Fruit fly (Drosophila melanogaster) whole organism, prepupa: ENCODE measurements around the gene CG43232.
A peak's percentile ranks its signal among the peaks of the same experiment; 100 is the strongest.

Experiments
- CG10631 ChIP-seq: fragments of 200-800 bp; sonication (Bioruptor generic); optimal IDR thresholded peaks from 2 replicates; lab custom pipeline; 2016; ENCODE audit warnings: missing biosample characterization, missing genetic modification characterization
- CG10669 ChIP-seq: fragments of 200-800 bp; sonication (Bioruptor generic); optimal IDR thresholded peaks from 3 replicates; lab custom pipeline; 2018; ENCODE audit warnings: missing biosample characterization, mild to moderate bottlenecking, missing genetic modification characterization, moderate library complexity
- CG11762 ChIP-seq: fragments of 200-800 bp; sonication (Bioruptor generic); optimal IDR thresholded peaks from 3 replicates; lab custom pipeline; 2016; ENCODE audit warnings: missing biosample characterization, missing genetic modification characterization; ENCODE audit not compliant: insufficient read depth
- CG11902 ChIP-seq: fragments of 200-800 bp; sonication (Bioruptor generic); optimal IDR thresholded peaks from 3 replicates; lab custom pipeline; 2016; ENCODE audit warnings: missing biosample characterization, missing genetic modification characterization
- CG1621 ChIP-seq: fragments of 200-800 bp; sonication (Bioruptor generic); optimal IDR thresholded peaks from 3 replicates; lab custom pipeline; 2018; ENCODE audit warnings: missing biosample characterization, mild to moderate bottlenecking, missing genetic modification characterization
- CG3032 ChIP-seq: fragments of 200-800 bp; optimal IDR thresholded peaks from 2 replicates; lab custom pipeline; 2019; ENCODE audit warnings: missing biosample characterization, mild to moderate bottlenecking, missing genetic modification characterization, moderate library complexity
- CG31627 ChIP-seq: fragments of 200-800 bp; sonication (Bioruptor generic); optimal IDR thresholded peaks from 3 replicates; lab custom pipeline; 2016; ENCODE audit warnings: missing biosample characterization, missing genetic modification characterization
- CG32006 ChIP-seq: fragments of 200-800 bp; sonication (Bioruptor generic); optimal IDR thresholded peaks from 3 replicates; lab custom pipeline; 2017; ENCODE audit warnings: missing biosample characterization, mild to moderate bottlenecking, missing genetic modification characterization
- CG34406 ChIP-seq: fragments of 200-800 bp; sonication (Bioruptor generic); optimal IDR thresholded peaks from 3 replicates; lab custom pipeline; 2016; ENCODE audit warnings: missing biosample characterization, missing genetic modification characterization
- CG6163 ChIP-seq: fragments of 200-800 bp; sonication (Bioruptor generic); IDR thresholded peaks from 3 replicates; pipeline ENCODE4 v1.3.6; 2022; ENCODE audit warnings: missing biosample characterization, missing genetic modification characterization
- CG6276 ChIP-seq: fragments of 200-800 bp; sonication (Bioruptor generic); optimal IDR thresholded peaks from 2 replicates; lab custom pipeline; 2017; ENCODE audit warnings: missing biosample characterization, mild to moderate bottlenecking, missing genetic modification characterization
- CG6792 ChIP-seq: fragments of 200-800 bp; sonication (Bioruptor generic); optimal IDR thresholded peaks from 3 replicates; lab custom pipeline; 2016; ENCODE audit warnings: missing biosample characterization, missing genetic modification characterization
- CG6808 ChIP-seq: fragments of 200-800 bp; sonication (Bioruptor generic); optimal IDR thresholded peaks from 3 replicates; lab custom pipeline; 2017; ENCODE audit warnings: missing biosample characterization, missing genetic modification characterization, mild to moderate bottlenecking, moderate library complexity, missing genetic modification reagents
- CG7368 ChIP-seq: fragments of 200-800 bp; sonication (Bioruptor generic); optimal IDR thresholded peaks from 3 replicates; lab custom pipeline; 2016; ENCODE audit warnings: missing biosample characterization, missing genetic modification characterization
- CG8319 ChIP-seq: fragments of 200-800 bp; sonication (Bioruptor generic); optimal IDR thresholded peaks from 3 replicates; lab custom pipeline; 2016; ENCODE audit warnings: missing biosample characterization, missing genetic modification characterization
- CG8632 ChIP-seq: fragments of 200-800 bp; sonication (Bioruptor generic); optimal IDR thresholded peaks from 3 replicates; lab custom pipeline; 2016; ENCODE audit warnings: missing biosample characterization, missing genetic modification characterization
- CG9139 ChIP-seq: fragments of 200-800 bp; sonication (Bioruptor generic); optimal IDR thresholded peaks from 3 replicates; lab custom pipeline; 2017; ENCODE audit warnings: missing biosample characterization, mild to moderate bottlenecking, missing genetic modification characterization
- Eip75B ChIP-seq: fragments of 200-800 bp; sonication (Bioruptor generic); optimal IDR thresholded peaks from 3 replicates; lab custom pipeline; 2016; ENCODE audit warnings: missing biosample characterization, missing genetic modification characterization
- Eip93F ChIP-seq: fragments of 200-800 bp; sonication (Bioruptor generic); optimal IDR thresholded peaks from 2 replicates; lab custom pipeline; 2016; ENCODE audit warnings: missing biosample characterization, mild to moderate bottlenecking, missing genetic modification characterization
- Ets21C ChIP-seq: fragments of 200-800 bp; sonication (Bioruptor generic); optimal IDR thresholded peaks from 3 replicates; lab custom pipeline; 2016; ENCODE audit warnings: missing biosample characterization, missing genetic modification characterization
- Hr38 ChIP-seq: sonication (Bioruptor generic); optimal IDR thresholded peaks from 2 replicates; lab custom pipeline; 2016; ENCODE audit warnings: missing biosample characterization, missing genetic modification characterization
- Hr39 ChIP-seq: fragments of 200-800 bp; sonication (Bioruptor generic); optimal IDR thresholded peaks from 2 replicates; lab custom pipeline; 2016; ENCODE audit warnings: missing biosample characterization, missing genetic modification characterization
- Hr4 ChIP-seq: fragments of 200-800 bp; sonication (Bioruptor generic); optimal IDR thresholded peaks from 3 replicates; lab custom pipeline; 2016; ENCODE audit warnings: missing biosample characterization, missing genetic modification characterization
- Lpt ChIP-seq: fragments of 200-800 bp; sonication (Bioruptor generic); optimal IDR thresholded peaks from 3 replicates; lab custom pipeline; 2016; ENCODE audit warnings: missing biosample characterization, missing genetic modification characterization
- Met ChIP-seq: fragments of 200-800 bp; sonication (Bioruptor generic); optimal IDR thresholded peaks from 3 replicates; lab custom pipeline; 2016; ENCODE audit warnings: missing biosample characterization, missing genetic modification characterization
- OdsH ChIP-seq: fragments of 200-800 bp; sonication (Bioruptor generic); optimal IDR thresholded peaks from 3 replicates; lab custom pipeline; 2016; ENCODE audit warnings: missing biosample characterization, missing genetic modification characterization
- Smox ChIP-seq: fragments of 200-800 bp; sonication (Bioruptor generic); optimal IDR thresholded peaks from 3 replicates; lab custom pipeline; 2016; ENCODE audit warnings: missing biosample characterization, missing genetic modification characterization
- Sox102F ChIP-seq: fragments of 200-800 bp; sonication (Bioruptor generic); optimal IDR thresholded peaks from 2 replicates; lab custom pipeline; 2016; ENCODE audit warnings: missing biosample characterization, mild to moderate bottlenecking, missing genetic modification characterization
- Sox14 ChIP-seq: fragments of 200-800 bp; sonication (Bioruptor generic); optimal IDR thresholded peaks from 3 replicates; lab custom pipeline; 2016; ENCODE audit warnings: missing biosample characterization, missing genetic modification characterization
- achi ChIP-seq: fragments of 200-800 bp; sonication (Bioruptor generic); optimal IDR thresholded peaks from 3 replicates; lab custom pipeline; 2016; ENCODE audit warnings: missing biosample characterization, missing genetic modification characterization
- acj6 ChIP-seq: fragments of 200-800 bp; sonication (Bioruptor generic); optimal IDR thresholded peaks from 3 replicates; lab custom pipeline; 2016; ENCODE audit warnings: missing biosample characterization, missing genetic modification characterization
- dac ChIP-seq: fragments of 200-800 bp; sonication (Bioruptor generic); optimal IDR thresholded peaks from 2 replicates; lab custom pipeline; 2017; ENCODE audit warnings: missing biosample characterization, mild to moderate bottlenecking, missing genetic modification characterization
- dsx ChIP-seq: fragments of 200-800 bp; optimal IDR thresholded peaks from 3 replicates; lab custom pipeline; 2019; ENCODE audit warnings: missing biosample characterization, mild to moderate bottlenecking, missing genetic modification characterization, moderate library complexity; ENCODE audit not compliant: poor library complexity, severe bottlenecking
- eg ChIP-seq: fragments of 200-800 bp; sonication (Bioruptor generic); IDR thresholded peaks from 3 replicates; pipeline ENCODE4 v1.3.6; 2022; ENCODE audit warnings: missing biosample characterization, missing genetic modification characterization
- esn ChIP-seq: fragments of 200-800 bp; sonication (Bioruptor generic); optimal IDR thresholded peaks from 2 replicates; lab custom pipeline; 2016; ENCODE audit warnings: missing biosample characterization, mild to moderate bottlenecking, missing genetic modification characterization, moderate library complexity
- fd59A ChIP-seq: fragments of 200-800 bp; sonication (Bioruptor generic); optimal IDR thresholded peaks from 2 replicates; lab custom pipeline; 2017; ENCODE audit warnings: missing biosample characterization, mild to moderate bottlenecking, missing genetic modification characterization, missing genetic modification reagents
- fd85E ChIP-seq: fragments of 200-800 bp; sonication (Bioruptor generic); optimal IDR thresholded peaks from 3 replicates; lab custom pipeline; 2016; ENCODE audit warnings: missing biosample characterization, missing genetic modification characterization
- lz ChIP-seq: fragments of 200-800 bp; sonication (Bioruptor generic); optimal IDR thresholded peaks from 3 replicates; lab custom pipeline; 2016; ENCODE audit warnings: missing biosample characterization, missing genetic modification characterization
- net ChIP-seq: fragments of 200-800 bp; sonication (Bioruptor generic); optimal IDR thresholded peaks from 3 replicates; lab custom pipeline; 2016; ENCODE audit warnings: missing biosample characterization, missing genetic modification characterization
- pdm3 ChIP-seq: fragments of 200-800 bp; sonication (Bioruptor generic); optimal IDR thresholded peaks from 3 replicates; lab custom pipeline; 2016; ENCODE audit warnings: missing biosample characterization, missing genetic modification characterization
- salr ChIP-seq, 2 experiments: fragments of 200-800 bp; sonication (Bioruptor generic); optimal IDR thresholded peaks; 3 replicates each; lab custom pipeline; 2016 to 2018; ENCODE audit warnings: missing biosample characterization in 2 of 2, missing genetic modification characterization in 2 of 2, mild to moderate bottlenecking in 1 of 2
- spab ChIP-seq: fragments of 200-800 bp; sonication (Bioruptor generic); optimal IDR thresholded peaks from 2 replicates; lab custom pipeline; 2017; ENCODE audit warnings: missing biosample characterization, mild to moderate bottlenecking, missing genetic modification characterization, missing genetic modification reagents
- ss ChIP-seq, 2 experiments: fragments of 200-800 bp; sonication (Bioruptor generic); optimal IDR thresholded peaks; 2 replicates in 1 of 2; 3 replicates in 1 of 2; lab custom pipeline; 2017 to 2018; ENCODE audit warnings: mild to moderate bottlenecking in 2 of 2, missing biosample characterization in 2 of 2, missing genetic modification characterization in 2 of 2, moderate library complexity in 1 of 2
- svp ChIP-seq: fragments of 200-800 bp; sonication (Bioruptor generic); peaks from one replicate; lab custom pipeline; 2016; ENCODE audit warnings: missing biosample characterization, missing genetic modification characterization
- vri ChIP-seq: fragments of 200-800 bp; sonication (Bioruptor generic); optimal IDR thresholded peaks from 3 replicates; lab custom pipeline; 2016; ENCODE audit warnings: missing biosample characterization, mild to moderate bottlenecking, missing genetic modification characterization

Gene CG43232

dm6 chr2L:6964632-6965031 is 32.7 kb downstream of the CG43232 start:
- TF ChIP-seq Eip75B (GFP tag; lab: Kevin White, UChicago) (no peak), CG10631 (no peak), CG6163 (GFP tag; lab: Robert Waterston, UW) (no peak), CG1621 (tag; lab: Kevin White, UChicago) (no peak), CG11762 (GFP tag; lab: Kevin White, UChicago) (no peak), svp (no peak), CG8319 (GFP tag; lab: Kevin White, UChicago) (no peak)

DNA sequence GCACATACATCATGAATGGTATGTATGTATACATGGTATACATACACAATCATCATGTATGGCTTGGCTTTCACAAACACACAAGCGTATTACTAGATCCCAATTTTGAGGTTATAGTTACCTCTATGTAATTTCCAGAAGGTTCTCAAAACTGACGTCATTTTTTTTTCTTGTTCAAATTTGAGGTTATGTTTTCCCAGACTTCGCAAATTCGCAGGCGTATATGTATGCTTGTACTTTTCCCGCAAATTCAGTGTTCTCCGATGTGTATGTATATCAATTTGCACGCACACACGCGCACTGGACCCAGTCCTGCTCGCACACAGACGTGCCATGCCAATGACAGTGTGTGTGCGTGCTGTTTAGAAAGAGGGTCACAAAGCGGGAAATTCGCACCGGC is 34.4 kb downstream of the CG43232 start:
- TF ChIP-seq CG34406: no peak
- TF ChIP-seq Hr4 (GFP tag; lab: Kevin White, UChicago): no peak
- TF ChIP-seq Ets21C: no peak
- peak; percentile 50 for TF ChIP-seq dsx (GFP tag; lab: Kevin White, UChicago)
- no peak for TF ChIP-seq CG7368 (GFP tag; lab: Kevin White, UChicago)
- no peak for TF ChIP-seq Met (GFP tag; lab: Kevin White, UChicago)
- no peak for TF ChIP-seq lz
- no peak for TF ChIP-seq CG32006 (GFP tag; lab: Kevin White, UChicago)
- TF ChIP-seq CG6808 (GFP tag; lab: Kevin White, UChicago): peak; percentile 36
- TF ChIP-seq CG11762 (GFP tag; lab: Kevin White, UChicago): no peak
- no peak for TF ChIP-seq fd59A
- no peak for TF ChIP-seq salr (GFP tag; optimal IDR thresholded peaks at IDR 0.05; lab: Kevin White, UChicago)
- no peak for TF ChIP-seq achi (GFP tag; lab: Kevin White, UChicago)
- peak; percentile 18 to 28 for TF ChIP-seq ss (GFP tag; optimal IDR thresholded peaks at IDR 0.05; lab: Kevin White, UChicago)
- TF ChIP-seq CG1621 (tag; lab: Kevin White, UChicago): peak; percentile 71

DNA sequence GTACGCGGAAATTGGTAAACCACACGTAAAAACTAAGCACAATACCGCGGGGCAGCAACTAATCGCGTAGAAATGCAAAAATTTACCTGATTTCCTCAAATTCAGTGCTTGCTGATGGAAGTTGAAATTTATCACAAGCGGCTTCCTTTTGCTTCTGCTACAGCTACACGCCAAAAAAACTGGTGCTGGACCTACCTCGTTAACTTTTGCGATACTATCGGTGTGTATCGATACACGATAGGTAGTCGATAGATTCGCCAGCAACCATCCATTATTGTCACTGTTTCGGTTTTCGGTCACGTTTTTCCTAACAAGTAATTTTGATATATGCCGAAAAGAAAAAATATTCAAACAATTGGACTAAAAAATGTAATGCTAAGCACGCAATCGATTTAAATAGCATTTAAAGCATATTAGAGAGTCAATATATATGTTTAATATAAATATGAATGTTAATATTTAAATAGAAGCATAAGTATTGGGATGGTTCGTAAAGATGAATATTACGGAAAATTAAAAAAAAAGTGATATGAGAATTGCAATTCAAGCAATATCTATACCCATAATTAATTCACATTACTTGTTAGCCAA is 35.6 kb downstream of the CG43232 start, which contains the start of gene Sumo:
Sumo (minus strand) TSS at position 223 of the 591 bp plus-strand sequence.
- peak; percentile 21 for TF ChIP-seq CG3032 (tag; lab: Kevin White, UChicago)
- TF ChIP-seq Hr4 (GFP tag; lab: Kevin White, UChicago): no peak
- no peak for TF ChIP-seq Hr38 (GFP tag; lab: Kevin White, UChicago)
- TF ChIP-seq CG6163 (GFP tag; lab: Robert Waterston, UW): 0 out of 3 replicates have a peak, but pooled peaks have one; percentile 6
- TF ChIP-seq CG31627 (GFP tag; lab: Kevin White, UChicago): no peak
- TF ChIP-seq CG9139: no peak
- no peak for TF ChIP-seq Eip75B (GFP tag; lab: Kevin White, UChicago)
- no peak for TF ChIP-seq Ets21C
- no peak for TF ChIP-seq CG6792 (GFP tag; lab: Kevin White, UChicago)
- no peak for TF ChIP-seq vri (GFP tag; lab: Kevin White, UChicago)
- no peak for TF ChIP-seq CG1621 (tag; lab: Kevin White, UChicago)
- no peak for TF ChIP-seq acj6 (GFP tag; lab: Kevin White, UChicago)
- no peak for TF ChIP-seq lz
- TF ChIP-seq dsx (GFP tag; lab: Kevin White, UChicago): no peak
- TF ChIP-seq CG7368 (GFP tag; lab: Kevin White, UChicago): no peak
- TF ChIP-seq CG6276 (GFP tag; lab: Kevin White, UChicago): no peak
- TF ChIP-seq Sox14 (GFP tag; lab: Kevin White, UChicago): no peak
- TF ChIP-seq fd85E (GFP tag; lab: Kevin White, UChicago): no peak
- no peak for TF ChIP-seq CG8319 (GFP tag; lab: Kevin White, UChicago)
- TF ChIP-seq CG32006 (GFP tag; lab: Kevin White, UChicago): peak; percentile 11
- no peak for TF ChIP-seq Lpt
- no peak for TF ChIP-seq CG11902 (GFP tag; lab: Kevin White, UChicago)
- TF ChIP-seq Eip93F (GFP tag; lab: Kevin White, UChicago): peak; percentile 41
- TF ChIP-seq CG10669: no peak
- TF ChIP-seq ss (GFP tag; optimal IDR thresholded peaks at IDR 0.05; lab: Kevin White, UChicago): no peak
- no peak for TF ChIP-seq pdm3
- no peak for TF ChIP-seq Sox102F (GFP tag; lab: Kevin White, UChicago)
- TF ChIP-seq fd59A: peak; percentile 12
- no peak for TF ChIP-seq dac (GFP tag; lab: Kevin White, UChicago)
- no peak for TF ChIP-seq Smox (GFP tag; lab: Kevin White, UChicago)
- TF ChIP-seq Hr39 (GFP tag; lab: Kevin White, UChicago): no peak
- TF ChIP-seq CG6808 (GFP tag; lab: Kevin White, UChicago): no peak
- no peak for TF ChIP-seq net (GFP tag; lab: Kevin White, UChicago)
- no peak for TF ChIP-seq esn (GFP tag; lab: Kevin White, UChicago)
- no peak for TF ChIP-seq CG34406
- TF ChIP-seq CG8632 (GFP tag; lab: Kevin White, UChicago): no peak
- no peak for TF ChIP-seq spab (GFP tag; lab: Kevin White, UChicago)
- TF ChIP-seq eg (GFP tag; lab: Robert Waterston, UW): peak; percentile 2; the same call in 1 of the 3 replicates
- TF ChIP-seq OdsH (GFP tag; lab: Kevin White, UChicago): peak; percentile 18
